Worm (Caenorhabditis elegans): ENCODE data around the gene B0334.10.

B0334.10 gene

ce11 chrII:11476410-11476809, 41.9 kb upstream of the B0334.10 start, which contains the start of gene W02B12.16:
W02B12.16 (minus strand) TSS chrII:11476510.
- TF ChIP-seq pbrm-1 (GFP tag; IDR thresholded peaks at IDR 0.05) (no peak), ZK185.1 (tag; optimal IDR thresholded peaks at IDR 0.05; ENCODE audit: poor library complexity, severe bottlenecking) (no peak), Y79H2A.3 (GFP tag; conservative IDR thresholded peaks at IDR 0.05) (no peak), mxl-1 (tag; optimal IDR thresholded peaks at IDR 0.05) (no peak), sea-2 (GFP tag; IDR thresholded peaks at IDR 0.05) (no peak), B0261.1 (tag; optimal IDR thresholded peaks at IDR 0.05) (no peak), lir-1 (GFP tag; conservative IDR thresholded peaks at IDR 0.05) (no peak), lin-26 (GFP tag; IDR thresholded peaks at IDR 0.05) (no peak), attf-3 (GFP tag; conservative IDR thresholded peaks at IDR 0.05) (no peak), hlh-12 (tag; optimal IDR thresholded peaks at IDR 0.05) (no peak), zfh-2 (GFP tag; conservative IDR thresholded peaks at IDR 0.05) (no peak), F33H1.4 (GFP tag; IDR thresholded peaks at IDR 0.05) (no peak), lsl-1 (GFP tag; optimal IDR thresholded peaks at IDR 0.05) (no peak), aptf-3 (GFP tag; IDR thresholded peaks at IDR 0.05) (no peak), mes-4 (tag; optimal IDR thresholded peaks at IDR 0.05) (no peak), chd-7 (tag; optimal IDR thresholded peaks at IDR 0.05) (no peak), tlf-1 (GFP tag; optimal IDR thresholded peaks at IDR 0.05) (no peak), snpc-3.4 (tag; optimal IDR thresholded peaks at IDR 0.05) (no peak), rec-8 (tag; optimal IDR thresholded peaks at IDR 0.05) (no peak), ztf-25 (GFP tag; IDR thresholded peaks at IDR 0.05) (no peak)

- no peak for TF ChIP-seq Y53G8AR.9 (GFP tag; conservative IDR thresholded peaks at IDR 0.05)
- TF ChIP-seq zfh-2 (GFP tag; conservative IDR thresholded peaks at IDR 0.05), result no peak
- no peak for TF ChIP-seq snpc-1.3 (tag; optimal IDR thresholded peaks at IDR 0.05; ENCODE audit: insufficient read depth)
- TF ChIP-seq ztf-25 (GFP tag; IDR thresholded peaks at IDR 0.05), result no peak
- TF ChIP-seq him-1 (tag; optimal IDR thresholded peaks at IDR 0.05), result no peak
- TF ChIP-seq lin-35 (GFP tag; optimal IDR thresholded peaks at IDR 0.05), result no peak
- TF ChIP-seq nfya-1 (tag; optimal IDR thresholded peaks at IDR 0.05; ENCODE audit: borderline replicate concordance, insufficient read depth), result no peak
- TF ChIP-seq hrde-1 (tag; optimal IDR thresholded peaks at IDR 0.05; ENCODE audit: borderline replicate concordance), result no peak
- no peak for TF ChIP-seq rec-8 (tag; optimal IDR thresholded peaks at IDR 0.05)
- TF ChIP-seq mel-28 (tag; optimal IDR thresholded peaks at IDR 0.05; ENCODE audit: borderline replicate concordance), result no peak
- TF ChIP-seq attf-5 (GFP tag; optimal IDR thresholded peaks at IDR 0.05), result no peak
- TF ChIP-seq ceh-58 (GFP tag; IDR thresholded peaks at IDR 0.05), result no peak
- no peak for TF ChIP-seq Y79H2A.3 (GFP tag; conservative IDR thresholded peaks at IDR 0.05)
- TF ChIP-seq B0035.1 (tag; optimal IDR thresholded peaks at IDR 0.05), result no peak
- no peak for TF ChIP-seq ZK185.1 (tag; optimal IDR thresholded peaks at IDR 0.05; ENCODE audit: poor library complexity, severe bottlenecking)
- TF ChIP-seq pbrm-1 (GFP tag; IDR thresholded peaks at IDR 0.05), result no peak
Observed at ce11 chrII:11479076-11479475, 39.2 kb upstream of the B0334.10 start, which contains the start of gene W02B12.12. W02B12.12 (minus strand) TSS chrII:11479176.

ce11 chrII:11484600-11484999, 33.7 kb upstream of the B0334.10 start:
- TF ChIP-seq nhr-90 (tag; optimal IDR thresholded peaks at IDR 0.05) (peak; percentile 97), F52B5.7 (tag; optimal IDR thresholded peaks at IDR 0.05) (peak; percentile 98), nhr-120 (GFP tag; IDR thresholded peaks at IDR 0.05) (peak; percentile 97), gei-17 (GFP tag; optimal IDR thresholded peaks at IDR 0.05) (peak; percentile 47), tlf-1 (GFP tag; optimal IDR thresholded peaks at IDR 0.05) (peak; percentile 76), madf-6 (GFP tag; IDR thresholded peaks at IDR 0.05) (peak; percentile 86), ceh-27 (GFP tag; optimal IDR thresholded peaks at IDR 0.05) (peak; percentile 94), snpc-3.4 (tag; optimal IDR thresholded peaks at IDR 0.05) (peak; percentile 93), cebp-2 (GFP tag; IDR thresholded peaks at IDR 0.05) (peak; percentile 97), madf-3 (GFP tag; IDR thresholded peaks at IDR 0.05) (0 out of 2 replicates have a peak, but pooled peaks have one; percentile 44), tbp1 (GFP tag; optimal IDR thresholded peaks at IDR 0.05) (peak; percentile 100), ZK185.1 (tag; optimal IDR thresholded peaks at IDR 0.05; ENCODE audit: poor library complexity, severe bottlenecking) (peak; percentile 95), F39B2.1 (GFP tag; IDR thresholded peaks at IDR 0.05) (peak; percentile 85; the same call in 1 of the 2 replicates), ceh-58 (GFP tag; IDR thresholded peaks at IDR 0.05) (peak; percentile 87; the same call in 1 of the 2 replicates), egrh-3 (GFP tag; IDR thresholded peaks at IDR 0.05) (peak; percentile 50), Y53G8AR.9 (GFP tag; conservative IDR thresholded peaks at IDR 0.05) (peak; percentile 83; the same call in 1 of the 2 replicates), ets-4 (GFP tag; optimal IDR thresholded peaks at IDR 0.05) (peak; percentile 94), Y56A3A.18 (GFP tag; IDR thresholded peaks at IDR 0.05) (peak; percentile 88), ztf-28 (GFP tag; IDR thresholded peaks at IDR 0.05) (peak; percentile 75; the same call in 1 of the 2 replicates), hrde-1 (tag; optimal IDR thresholded peaks at IDR 0.05; ENCODE audit: borderline replicate concordance) (peak; percentile 77)
